Fruit fly (Drosophila melanogaster): ENCODE measurements around the gene mesh.

The mesh gene

dm6 chr3R:31213227-31213626, 17.7 kb upstream of the mesh start, which contains the start of the genes Zwilch and CG1542 (continued):
- TF ChIP-seq CG7745 (tag; optimal IDR thresholded peaks at IDR 0.05) (no peak), CG1832 (GFP tag; optimal IDR thresholded peaks at IDR 0.05) (no peak), CG1529 (GFP tag; optimal IDR thresholded peaks at IDR 0.05) (no peak), rib (GFP tag; IDR thresholded peaks at IDR 0.05) (no peak), CG17328 (GFP tag; IDR thresholded peaks at IDR 0.05) (no peak), odd (GFP tag; optimal IDR thresholded peaks at IDR 0.05) (no peak), Meics (GFP tag; optimal IDR thresholded peaks at IDR 0.05) (no peak), dpn (GFP tag; optimal IDR thresholded peaks at IDR 0.05) (no peak), Scr (GFP tag; IDR thresholded peaks at IDR 0.05; ENCODE audit: partially characterized antibody) (peak; percentile 70), ERR (GFP tag; optimal IDR thresholded peaks at IDR 0.05) (no peak), CG17612 (GFP tag; IDR thresholded peaks at IDR 0.05) (no peak), CG14014 (GFP tag; IDR thresholded peaks at IDR 0.05) (no peak), CG4854 (GFP tag; optimal IDR thresholded peaks at IDR 0.05) (no peak), pfk (GFP tag; optimal IDR thresholded peaks at IDR 0.05) (no peak), CG34422 (GFP tag; IDR thresholded peaks at IDR 0.05) (no peak), CG8089 (GFP tag; optimal IDR thresholded peaks at IDR 0.05) (no peak), crp (GFP tag; optimal IDR thresholded peaks at IDR 0.05) (no peak), Atf6 (GFP tag; IDR thresholded peaks at IDR 0.05) (no peak), CG13424 (tag; optimal IDR thresholded peaks at IDR 0.05) (no peak), wor (GFP tag; IDR thresholded peaks at IDR 0.05) (no peak), CG18599 (GFP tag; optimal IDR thresholded peaks at IDR 0.05) (no peak), Jarid2 (GFP tag; optimal IDR thresholded peaks at IDR 0.05) (no peak), Oli (tag; optimal IDR thresholded peaks at IDR 0.05) (no peak), lov (optimal IDR thresholded peaks at IDR 0.05) (no peak), lov (GFP tag; IDR thresholded peaks at IDR 0.05) (no peak), Med (GFP tag) (no peak), sd (tag; optimal IDR thresholded peaks at IDR 0.05) (no peak), Dip2 (GFP tag; IDR thresholded peaks at IDR 0.05) (no peak), CG1792 (GFP tag; optimal IDR thresholded peaks at IDR 0.05) (no peak), HLHmδ (GFP tag; optimal IDR thresholded peaks at IDR 0.05) (no peak), slbo (GFP tag; IDR thresholded peaks at IDR 0.05) (no peak), tgo (GFP tag; IDR thresholded peaks at IDR 0.05) (no peak), Trl (optimal IDR thresholded peaks at IDR 0.05) (no peak), Trl (GFP tag; optimal IDR thresholded peaks at IDR 0.05) (no peak), CHES-1-like (GFP tag; optimal IDR thresholded peaks at IDR 0.05) (peak; percentile 9), CG11093 (GFP tag; IDR thresholded peaks at IDR 0.05) (no peak), CG12104 (GFP tag; optimal IDR thresholded peaks at IDR 0.05) (no peak), Sox100B (GFP tag; optimal IDR thresholded peaks at IDR 0.05) (no peak), Hr39 (optimal IDR thresholded peaks at IDR 0.05) (no peak), BEAF-32 (GFP tag; optimal IDR thresholded peaks at IDR 0.05) (peak; percentile 77), CG3838 (GFP tag; optimal IDR thresholded peaks at IDR 0.05) (peak; percentile 80), Elba2 (GFP tag; optimal IDR thresholded peaks at IDR 0.05) (no peak), CG31441 (GFP tag; IDR thresholded peaks at IDR 0.05) (no peak), dimm (GFP tag; IDR thresholded peaks at IDR 0.05) (no peak), ase (GFP tag; IDR thresholded peaks at IDR 0.05) (no peak), vfl (GFP tag; optimal IDR thresholded peaks at IDR 0.05) (no peak), CG10543 (GFP tag; optimal IDR thresholded peaks at IDR 0.05) (no peak), CG4820 (GFP tag; optimal IDR thresholded peaks at IDR 0.05) (no peak), Drgx (GFP tag; IDR thresholded peaks at IDR 0.05) (no peak), prd (optimal IDR thresholded peaks at IDR 0.05) (no peak), prd (GFP tag; IDR thresholded peaks at IDR 0.05) (no peak), CG11504 (tag; optimal IDR thresholded peaks at IDR 0.05) (no peak), CG6683 (GFP tag; optimal IDR thresholded peaks at IDR 0.05) (no peak), mam (GFP tag; optimal IDR thresholded peaks at IDR 0.05) (no peak)
